Worm (Caenorhabditis elegans) whole organism, L4 larva: ENCODE results near the gene try-5.

ENCODE experiments used
- nhr-237 ChIP-seq: sonication (generic microtip); optimal IDR thresholded peaks from 2 replicates; lab custom pipeline; 2017; ENCODE audit warnings: missing biosample characterization, missing genetic modification characterization
- zip-2 ChIP-seq: fragments of 150-350 bp; optimal IDR thresholded peaks from 2 replicates; lab custom pipeline; 2014; ENCODE audit warnings: missing biosample characterization, missing genetic modification characterization

- TF ChIP-seq zip-2 (tag; lab: Kevin White, UChicago) (no peak), nhr-237 (no peak)
Measured at ce11 chrV:9370986-9371385, 24.1 kb downstream of the try-5 start, which contains the start of gene E02C12.6.
